Worm (Caenorhabditis elegans) whole organism, L3 larva: ENCODE data around the gene asp-4.

ENCODE experiments used
- ZK546.5 ChIP-seq: sonication (generic microtip); optimal IDR thresholded peaks from 2 replicates; lab custom pipeline; 2017; ENCODE audit warnings: missing biosample characterization, missing genetic modification characterization
- ama-1 ChIP-seq: fragments of 150-350 bp; optimal IDR thresholded peaks from 2 replicates; lab custom pipeline; 2018
- elt-2 ChIP-seq: sonication (generic microtip); optimal IDR thresholded peaks from 2 replicates; lab custom pipeline; 2016; ENCODE audit warnings: missing genetic modification reagents, mild to moderate bottlenecking, missing genetic modification characterization, missing compliant biosample characterization
- lin-39 ChIP-seq: fragments of 150-350 bp; optimal IDR thresholded peaks from 2 replicates; lab custom pipeline; 2018; ENCODE audit warnings: missing biosample characterization, missing genetic modification reagents, missing genetic modification characterization
- nhr-43 ChIP-seq: sonication (generic microtip); optimal IDR thresholded peaks from 2 replicates; lab custom pipeline; 2016; ENCODE audit warnings: mild to moderate bottlenecking, missing genetic modification characterization, missing compliant biosample characterization; ENCODE audit not compliant: poor library complexity, severe bottlenecking
- nhr-76 ChIP-seq: fragments of 150-350 bp; sonication (generic microtip); optimal IDR thresholded peaks from 5 replicates; lab custom pipeline; 2014; ENCODE audit warnings: missing biosample characterization, missing genetic modification characterization
- nhr-77 ChIP-seq: fragments of 150-350 bp; optimal IDR thresholded peaks from 2 replicates; lab custom pipeline; 2014; ENCODE audit warnings: missing biosample characterization, missing genetic modification characterization
- pha-4 ChIP-seq: fragments of 150-350 bp; optimal IDR thresholded peaks from 2 replicates; lab custom pipeline; 2014; ENCODE audit warnings: missing biosample characterization, missing genetic modification reagents, missing genetic modification characterization
- pqm-1 ChIP-seq: fragments of 150-350 bp; optimal IDR thresholded peaks from 2 replicates; lab custom pipeline; 2017; ENCODE audit warnings: missing biosample characterization, missing genetic modification characterization, inconsistent platforms
- unc-62 ChIP-seq: fragments of 150-350 bp; sonication (generic microtip); optimal IDR thresholded peaks from 4 replicates; lab custom pipeline; 2014; ENCODE audit warnings: missing biosample characterization, missing genetic modification reagents, missing genetic modification characterization

- TF ChIP-seq nhr-77 (no peak), unc-62 (GFP tag; lab: Kevin White, UChicago) (no peak), ZK546.5 (no peak), elt-2 (no peak), nhr-43 (tag; lab: Kevin White, UChicago) (no peak), lin-39 (no peak), pha-4 (tag; lab: Kevin White, UChicago) (no peak), ama-1 (lab: Kevin White, UChicago) (no peak), pqm-1 (tag; lab: Kevin White, UChicago) (no peak), nhr-76 (no peak)
Measured at ce11 chrX:13209026-13209425, 12.2 kb downstream of the asp-4 start.
